Worm (Caenorhabditis elegans) whole organism, L1 larva: ENCODE data around the gene uvs-1.
A peak's percentile ranks its signal among the peaks of the same experiment; 100 is the strongest.

ENCODE experiments used
- aly-2 ChIP-seq: fragments of 150-350 bp; optimal IDR thresholded peaks from 2 replicates; lab custom pipeline; 2014; ENCODE audit warnings: missing biosample characterization, missing genetic modification characterization
- lir-3 ChIP-seq: sonication (generic microtip); optimal IDR thresholded peaks from 2 replicates; lab custom pipeline; 2016; ENCODE audit warnings: mild to moderate bottlenecking, missing genetic modification characterization, moderate library complexity, missing compliant biosample characterization; ENCODE audit not compliant: poor library complexity
- nhr-11 ChIP-seq: fragments of 150-350 bp; optimal IDR thresholded peaks from 2 replicates; lab custom pipeline; 2014; ENCODE audit warnings: missing biosample characterization, missing genetic modification characterization
- nhr-85 ChIP-seq: sonication (generic microtip); peaks from one replicate; lab custom pipeline; 2016; ENCODE audit warnings: missing genetic modification characterization, inconsistent platforms, missing compliant biosample characterization
- rnt-1 ChIP-seq: sonication (generic microtip); optimal IDR thresholded peaks from 2 replicates; lab custom pipeline; 2016; ENCODE audit warnings: mild to moderate bottlenecking, missing genetic modification characterization, moderate library complexity, missing compliant biosample characterization
- sox-4 ChIP-seq: sonication (generic microtip); optimal IDR thresholded peaks from 2 replicates; lab custom pipeline; 2016; ENCODE audit warnings: missing genetic modification characterization, missing compliant biosample characterization
- unc-62 ChIP-seq: fragments of 150-350 bp; optimal IDR thresholded peaks from 2 replicates; lab custom pipeline; 2014; ENCODE audit warnings: missing biosample characterization, missing genetic modification reagents, missing genetic modification characterization
- ztf-4 ChIP-seq: fragments of 150-350 bp; optimal IDR thresholded peaks from 2 replicates; lab custom pipeline; 2014; ENCODE audit warnings: missing biosample characterization, missing genetic modification characterization

- TF ChIP-seq nhr-85 (tag; lab: Kevin White, UChicago) (no peak), lir-3 (tag; lab: Kevin White, UChicago) (no peak), ztf-4 (tag; lab: Kevin White, UChicago) (no peak), nhr-11 (tag; lab: Kevin White, UChicago) (no peak), unc-62 (GFP tag; lab: Kevin White, UChicago) (no peak), sox-4 (tag; lab: Kevin White, UChicago) (no peak), rnt-1 (tag; lab: Kevin White, UChicago) (peak; percentile 54), aly-2 (tag; lab: Kevin White, UChicago) (no peak)
Measured at ce11 chrV:7826362-7826761, 22.4 kb upstream of the uvs-1 start.
